Worm (Caenorhabditis elegans): ENCODE measurements around the gene unc-104.

The unc-104 gene

ce11 chrII:7056328-7056727, 61.5 kb downstream of the unc-104 start:
- TF ChIP-seq crh-2 (tag; optimal IDR thresholded peaks at IDR 0.05) (no peak), sma-9 (GFP tag; optimal IDR thresholded peaks at IDR 0.05) (peak; percentile 2), sma-9 (tag; optimal IDR thresholded peaks at IDR 0.05) (no peak)

- TF ChIP-seq F13H6.1 (tag; optimal IDR thresholded peaks at IDR 0.05) (no peak), sem-4 (tag; optimal IDR thresholded peaks at IDR 0.05) (no peak), unc-39 (tag; optimal IDR thresholded peaks at IDR 0.05) (no peak), C34F6.9 (tag; optimal IDR thresholded peaks at IDR 0.05) (no peak), fos-1 (tag; optimal IDR thresholded peaks at IDR 0.05) (no peak), nhr-25 (tag; optimal IDR thresholded peaks at IDR 0.05) (peak; percentile 13), ama-1 (optimal IDR thresholded peaks at IDR 0.05) (no peak), nhr-129 (tag; optimal IDR thresholded peaks at IDR 0.05) (no peak)
Measured at ce11 chrII:7057860-7058259, 63.1 kb downstream of the unc-104 start, which contains the start of gene cth-2. Gene cth-2, minus strand, starts transcription at chrII:7057960.

ce11 chrII:7059274-7059757, 64.5 kb downstream of the unc-104 start:
- TF ChIP-seq unc-55 (GFP tag; optimal IDR thresholded peaks at IDR 0.05) (no peak), aly-2 (tag; optimal IDR thresholded peaks at IDR 0.05) (no peak), elt-1 (tag; optimal IDR thresholded peaks at IDR 0.05) (no peak), peb-1 (tag; optimal IDR thresholded peaks at IDR 0.05) (no peak), ceh-82 (tag; optimal IDR thresholded peaks at IDR 0.05) (no peak), fos-1 (tag; optimal IDR thresholded peaks at IDR 0.05) (peak; percentile 83), Y55F3AM.14 (GFP tag; optimal IDR thresholded peaks at IDR 0.05) (no peak), lsy-2 (tag; optimal IDR thresholded peaks at IDR 0.05) (peak in 1 of 2 experiments; percentile 58), lin-39 (tag; optimal IDR thresholded peaks at IDR 0.05) (no peak), R02D3.7 (tag; optimal IDR thresholded peaks at IDR 0.05) (no peak), crh-2 (tag; optimal IDR thresholded peaks at IDR 0.05) (peak; percentile 85), gmeb-1 (tag; optimal IDR thresholded peaks at IDR 0.05) (peak; percentile 38), nhr-6 (tag; optimal IDR thresholded peaks at IDR 0.05) (peak; percentile 73), unc-39 (tag; optimal IDR thresholded peaks at IDR 0.05) (no peak), elt-3 (tag; optimal IDR thresholded peaks at IDR 0.05) (no peak), snpc-4 (tag; optimal IDR thresholded peaks at IDR 0.05) (no peak), nhr-23 (tag; optimal IDR thresholded peaks at IDR 0.05) (no peak), ceh-16 (tag; optimal IDR thresholded peaks at IDR 0.05) (no peak), mbf-1 (tag; optimal IDR thresholded peaks at IDR 0.05) (no peak), ZK546.5 (tag; optimal IDR thresholded peaks at IDR 0.05) (no peak), lin-13 (GFP tag; optimal IDR thresholded peaks at IDR 0.05) (peak; percentile 11), nhr-12 (tag; optimal IDR thresholded peaks at IDR 0.05) (no peak), mdl-1 (tag; optimal IDR thresholded peaks at IDR 0.05) (peak in 1 of 2 experiments; percentile 48), F13H6.1 (tag; optimal IDR thresholded peaks at IDR 0.05) (peak; percentile 72), zag-1 (tag; optimal IDR thresholded peaks at IDR 0.05) (no peak), egl-27 (tag; optimal IDR thresholded peaks at IDR 0.05) (peak; percentile 20), sma-9 (GFP tag; optimal IDR thresholded peaks at IDR 0.05) (peak; percentile 95), sma-9 (tag; optimal IDR thresholded peaks at IDR 0.05) (no peak), unc-62 (GFP tag; optimal IDR thresholded peaks at IDR 0.05) (no peak), nhr-10 (tag; optimal IDR thresholded peaks at IDR 0.05) (no peak), ama-1 (optimal IDR thresholded peaks at IDR 0.05) (no peak), nhr-237 (tag; optimal IDR thresholded peaks at IDR 0.05) (no peak), dmd-4 (tag; optimal IDR thresholded peaks at IDR 0.05) (no peak), mab-5 (tag; optimal IDR thresholded peaks at IDR 0.05) (peak; percentile 3), nhr-129 (tag; optimal IDR thresholded peaks at IDR 0.05) (peak; percentile 84), nhr-25 (tag; optimal IDR thresholded peaks at IDR 0.05) (peak; percentile 48), skn-1 (tag; optimal IDR thresholded peaks at IDR 0.05) (peak; percentile 89), ztf-11 (tag; optimal IDR thresholded peaks at IDR 0.05) (no peak), sma-3 (GFP tag; optimal IDR thresholded peaks at IDR 0.05) (peak; percentile 53), lin-11 (tag; optimal IDR thresholded peaks at IDR 0.05) (no peak), sem-4 (tag; optimal IDR thresholded peaks at IDR 0.05) (no peak), ztf-1 (GFP tag; conservative IDR thresholded peaks at IDR 0.05) (no peak), C34F6.9 (tag; optimal IDR thresholded peaks at IDR 0.05) (no peak), ztf-4 (tag; optimal IDR thresholded peaks at IDR 0.05) (peak; percentile 36), blmp-1 (tag; optimal IDR thresholded peaks at IDR 0.05; ENCODE audit: insufficient read depth) (peak; percentile 79), nhr-21 (tag; optimal IDR thresholded peaks at IDR 0.05) (peak; percentile 62), alr-1 (tag; optimal IDR thresholded peaks at IDR 0.05) (no peak), nhr-77 (tag; optimal IDR thresholded peaks at IDR 0.05) (no peak), nhr-11 (tag; optimal IDR thresholded peaks at IDR 0.05) (no peak)

Measured in whole organism, L2 larva.